Worm (Caenorhabditis elegans) whole organism, L4/young adult: ENCODE data around the gene F59B2.9.

Source experiments
- W03F9.2 ChIP-seq: fragments of 150-350 bp; optimal IDR thresholded peaks from 2 replicates; lab custom pipeline; 2014; ENCODE audit warnings: missing biosample characterization, missing genetic modification characterization
- dao-5 ChIP-seq: sonication (generic microtip); optimal IDR thresholded peaks from 2 replicates; lab custom pipeline; 2016; ENCODE audit warnings: missing genotype, missing genetic modification characterization, moderate library complexity, missing compliant biosample characterization
- him-1 ChIP-seq: sonication (generic microtip); optimal IDR thresholded peaks from 2 replicates; lab custom pipeline; 2016; ENCODE audit warnings: missing genotype, missing genetic modification reagents, missing genetic modification characterization, missing compliant biosample characterization

The F59B2.9 gene

DNA sequence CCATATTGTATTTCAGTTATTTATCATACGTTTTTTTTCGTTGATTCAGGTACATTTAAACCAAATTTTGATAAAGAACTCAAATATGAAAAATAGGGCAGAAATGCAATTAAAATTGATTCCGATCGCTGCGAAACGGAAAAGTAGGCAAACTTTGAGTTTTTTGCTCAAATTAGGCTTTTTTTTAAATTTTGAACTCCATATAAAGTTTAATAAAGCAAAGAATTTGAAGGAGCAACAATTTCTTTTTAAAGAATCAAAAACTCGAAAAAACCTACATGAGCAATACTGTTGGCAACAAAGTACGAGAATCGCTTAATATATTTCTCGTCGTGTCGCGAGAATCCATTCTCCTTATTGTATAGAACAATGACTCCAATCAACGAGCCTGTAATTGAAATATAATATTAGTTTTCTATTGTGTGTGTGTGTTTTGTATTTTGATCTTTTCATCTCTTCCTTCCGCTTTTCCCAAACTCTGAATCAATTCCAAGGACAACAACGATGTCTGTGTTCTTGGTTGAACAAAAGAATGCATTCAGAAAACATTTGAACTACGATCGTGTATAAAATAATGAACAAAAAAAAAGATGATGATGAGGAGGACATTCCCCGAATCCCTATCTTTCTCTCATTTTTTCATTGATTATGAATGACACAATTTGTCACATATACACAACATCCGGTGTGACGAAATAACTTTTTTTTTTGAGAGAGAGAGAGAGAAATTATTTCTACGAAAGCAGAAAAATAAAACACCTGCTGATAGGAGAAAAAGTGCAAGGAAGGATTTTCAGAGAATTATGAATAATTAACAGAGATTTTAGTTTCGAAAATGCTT lies 33.5 kb downstream of the F59B2.9 start:
- no peak for TF ChIP-seq W03F9.2
- no peak for TF ChIP-seq dao-5 (tag; lab: Kevin White, UChicago)
- no peak for TF ChIP-seq him-1 (tag; lab: Kevin White, UChicago)

DNA sequence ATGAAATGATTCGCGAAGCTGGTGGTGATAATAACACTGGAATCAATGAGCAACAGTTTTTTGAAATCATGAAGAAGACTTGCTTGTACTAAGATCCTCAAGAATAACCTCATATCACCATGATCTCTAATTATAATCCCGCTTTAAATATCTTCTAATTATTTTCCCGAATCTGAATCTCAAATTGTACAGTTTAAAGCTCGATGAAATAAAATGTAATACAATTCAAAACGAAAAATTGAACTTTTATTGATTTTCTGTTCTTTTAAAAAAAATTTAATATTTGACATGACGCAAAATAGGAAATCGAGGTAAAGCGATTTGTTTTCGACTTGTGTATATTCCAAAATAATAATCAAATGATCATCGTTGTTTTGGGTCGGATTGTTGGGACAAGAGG lies 37.4 kb downstream of the F59B2.9 start:
- TF ChIP-seq him-1 (tag; lab: Kevin White, UChicago) (peak; percentile 7), W03F9.2 (no peak)

DNA sequence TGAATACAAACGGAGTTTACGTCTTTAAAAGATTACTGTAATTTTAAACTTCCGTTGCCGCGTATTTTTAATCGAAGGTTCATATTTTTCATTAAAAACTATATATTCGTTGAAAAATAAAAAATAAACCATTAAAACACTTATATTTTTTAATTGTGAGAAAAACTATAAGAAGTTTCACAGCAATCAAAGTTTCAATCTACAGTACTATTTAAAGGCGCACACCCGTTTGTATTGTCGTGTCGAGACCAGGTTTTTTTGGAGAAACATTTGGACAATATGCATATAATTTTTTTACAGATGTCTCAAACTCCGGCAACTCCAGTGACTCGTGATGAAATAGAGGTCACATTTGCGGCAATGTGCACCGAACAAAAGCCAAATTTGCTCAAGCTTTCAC lies 38.4 kb downstream of the F59B2.9 start, which contains the start of gene R08D7.5:
R08D7.5 (plus strand) TSS at position 301 of the 400 bp plus-strand sequence.
- TF ChIP-seq him-1 (tag; lab: Kevin White, UChicago) (no peak), W03F9.2 (no peak), dao-5 (tag; lab: Kevin White, UChicago) (no peak)

DNA sequence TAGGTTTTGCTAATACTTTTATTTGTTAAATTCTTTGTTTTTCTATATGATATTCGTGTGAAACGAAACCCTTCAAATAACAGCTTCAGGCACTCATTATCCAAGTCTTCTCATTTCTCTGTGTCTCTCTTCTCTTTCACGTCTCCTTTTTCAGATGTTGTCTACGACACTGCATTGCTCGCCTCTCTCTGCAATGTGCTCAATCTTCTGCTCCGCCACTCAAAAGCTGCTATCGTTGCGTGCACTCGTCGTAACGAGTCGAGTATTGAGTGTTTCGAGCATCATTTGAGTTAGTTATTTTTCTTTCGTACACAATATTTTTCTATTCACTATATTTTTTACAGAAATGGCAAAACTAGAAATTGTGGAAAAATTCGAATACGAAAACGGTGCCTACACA lies 39.0 kb downstream of the F59B2.9 start:
- TF ChIP-seq W03F9.2 (no peak), dao-5 (tag; lab: Kevin White, UChicago) (no peak), him-1 (tag; lab: Kevin White, UChicago) (peak; percentile 21)

- TF ChIP-seq him-1 (tag; lab: Kevin White, UChicago) (no peak), W03F9.2 (peak; percentile 79)
Observed at ce11 chrIII:8971255-8972020, 40.8 kb downstream of the F59B2.9 start, which contains the start of the genes eif-3.D and R08D7.4. Gene eif-3.D, minus strand, starts transcription at chrIII:8971578. Gene R08D7.4, plus strand, starts transcription at chrIII:8971892.

DNA sequence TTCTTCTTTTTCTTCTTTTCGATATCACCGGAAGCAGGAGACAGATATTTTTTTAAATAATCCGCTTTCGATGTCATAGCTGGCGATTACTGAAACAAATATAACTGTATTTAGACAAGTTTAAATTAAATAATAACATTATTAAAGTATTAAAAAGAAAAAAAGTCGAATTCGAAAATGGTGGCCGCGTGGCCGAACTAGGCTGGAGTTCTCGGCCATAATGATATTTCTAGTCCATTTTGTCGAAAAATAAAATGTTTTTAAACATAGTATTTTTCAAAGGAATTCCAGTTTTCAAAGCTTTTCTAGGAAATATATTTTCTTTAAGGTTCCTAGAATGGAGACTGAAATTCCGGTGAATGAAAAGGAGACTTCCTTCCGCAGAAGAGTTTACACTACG lies 44.6 kb downstream of the F59B2.9 start, which contains the start of the genes bud-13 and rpap-2:
bud-13 (minus strand) TSS at position 89 of the 400 bp plus-strand sequence.
rpap-2 (plus strand) TSS at position 329 of the 400 bp plus-strand sequence.
- no peak for TF ChIP-seq dao-5 (tag; lab: Kevin White, UChicago)
- peak; percentile 36 for TF ChIP-seq W03F9.2

ce11 chrIII:8964684-8965283 lies 47.4 kb downstream of the F59B2.9 start:
- TF ChIP-seq dao-5 (tag; lab: Kevin White, UChicago) (no peak), him-1 (tag; lab: Kevin White, UChicago) (no peak), W03F9.2 (no peak)

ce11 chrIII:8962475-8962874 lies 49.7 kb downstream of the F59B2.9 start:
- TF ChIP-seq him-1 (tag; lab: Kevin White, UChicago) (no peak), dao-5 (tag; lab: Kevin White, UChicago) (no peak), W03F9.2 (no peak)

ce11 chrIII:8961993-8962392 lies 50.2 kb downstream of the F59B2.9 start, which contains the start of gene grl-25:
Gene grl-25, plus strand, starts transcription at chrIII:8962293.
- TF ChIP-seq dao-5 (tag; lab: Kevin White, UChicago) (no peak), W03F9.2 (no peak), him-1 (tag; lab: Kevin White, UChicago) (no peak)
